Worm (Caenorhabditis elegans): ENCODE results near the gene K07D4.9.
"Not testable (repeated sequence)": the region's sequence is repeated elsewhere in the genome, so short reads cannot be mapped to it uniquely, and the experiment has no call there.

ce11 chrII:4078048-4078447, 49.7 kb downstream of the K07D4.9 start:
- TF ChIP-seq nfya-1 (tag; optimal IDR thresholded peaks at IDR 0.05; ENCODE audit: borderline replicate concordance, insufficient read depth); efl-1 (GFP tag; optimal IDR thresholded peaks at IDR 0.05); nhr-90 (tag; optimal IDR thresholded peaks at IDR 0.05); dpl-1 (GFP tag; optimal IDR thresholded peaks at IDR 0.05); dpff-1 (tag; optimal IDR thresholded peaks at IDR 0.05); F10E7.11 (tag; optimal IDR thresholded peaks at IDR 0.05); Y56A3A.18 (GFP tag; IDR thresholded peaks at IDR 0.05): not testable (repeated sequence)

All from whole organism, young adult.